Worm (Caenorhabditis elegans) whole organism, L4 larva: Measurements from ENCODE around the gene gcy-33.
A peak's percentile ranks its signal among the peaks of the same experiment; 100 is the strongest.

ENCODE experiments used
- D1046.2 ChIP-seq: fragments of 200-800 bp; sonication (Bioruptor generic); IDR thresholded peaks from 2 replicates; pipeline ENCODE4 v1.3.6; 2022; ENCODE audit warnings: missing genetic modification characterization, missing compliant biosample characterization
- F10B5.3 ChIP-seq: sonication (generic microtip); optimal IDR thresholded peaks from 2 replicates; lab custom pipeline; 2016; ENCODE audit warnings: mild to moderate bottlenecking, missing genetic modification characterization, missing compliant biosample characterization
- F37D6.2 ChIP-seq: sonication (generic microtip); optimal IDR thresholded peaks from 2 replicates; lab custom pipeline; 2016; ENCODE audit warnings: mild to moderate bottlenecking, missing genetic modification characterization, missing compliant biosample characterization
- F49E8.2 ChIP-seq: sonication (generic microtip); optimal IDR thresholded peaks from 2 replicates; lab custom pipeline; 2016; ENCODE audit warnings: missing compliant biosample characterization, mild to moderate bottlenecking, missing genetic modification characterization, borderline replicate concordance
- T20F7.1 ChIP-seq: fragments of 200-800 bp; sonication (Bioruptor generic); optimal IDR thresholded peaks from 2 replicates; lab custom pipeline; 2018; ENCODE audit warnings: mild to moderate bottlenecking, missing genetic modification characterization, missing compliant biosample characterization
- Y48G9A.11 ChIP-seq: fragments of 200-800 bp; sonication (Bioruptor generic); IDR thresholded peaks from 2 replicates; pipeline ENCODE4 v1.3.6; 2022; ENCODE audit warnings: missing genetic modification reagents, missing genetic modification characterization, missing compliant biosample characterization
- ama-1 ChIP-seq: fragments of 150-350 bp; optimal IDR thresholded peaks from 2 replicates; lab custom pipeline; 2014; ENCODE audit warnings: inconsistent platforms, mixed read lengths
- attf-4 ChIP-seq: sonication (generic microtip); optimal IDR thresholded peaks from 3 replicates; lab custom pipeline; 2017; ENCODE audit warnings: missing biosample characterization, missing genetic modification characterization
- ceh-28 ChIP-seq: fragments of 150-350 bp; optimal IDR thresholded peaks from 2 replicates; lab custom pipeline; 2014; ENCODE audit warnings: missing biosample characterization, missing genetic modification reagents, missing genetic modification characterization
- ceh-32 ChIP-seq: sonication (generic microtip); optimal IDR thresholded peaks from 2 replicates; lab custom pipeline; 2016; ENCODE audit warnings: mild to moderate bottlenecking, missing genetic modification characterization, missing compliant biosample characterization; ENCODE audit not compliant: poor library complexity
- ceh-44 ChIP-seq: fragments of 200-800 bp; sonication (Bioruptor generic); IDR thresholded peaks from 2 replicates; pipeline ENCODE4 v1.3.6; 2022; ENCODE audit warnings: missing genetic modification reagents, missing genetic modification characterization, missing compliant biosample characterization
- ceh-62 ChIP-seq: sonication (generic microtip); optimal IDR thresholded peaks from 2 replicates; lab custom pipeline; 2017; ENCODE audit warnings: missing biosample characterization, missing genetic modification characterization
- ceh-82 ChIP-seq: sonication (generic microtip); optimal IDR thresholded peaks from 2 replicates; lab custom pipeline; 2017; ENCODE audit warnings: missing biosample characterization, missing genetic modification characterization
- ces-1 ChIP-seq: fragments of 150-350 bp; sonication (generic microtip); optimal IDR thresholded peaks from 4 replicates; lab custom pipeline; 2014; ENCODE audit warnings: missing biosample characterization, missing genetic modification reagents, missing genetic modification characterization
- ctbp-1 ChIP-seq: fragments of 200-800 bp; sonication (Bioruptor generic); IDR thresholded peaks from 2 replicates; pipeline ENCODE4 v1.3.6; 2022; ENCODE audit warnings: missing genetic modification reagents, missing genetic modification characterization, missing compliant biosample characterization
- daf-19 ChIP-seq: fragments of 200-800 bp; sonication (Bioruptor generic); conservative IDR thresholded peaks from 2 replicates; pipeline ENCODE4 v1.3.6; 2022; ENCODE audit warnings: missing genetic modification characterization, missing compliant biosample characterization
- dmd-9 ChIP-seq: fragments of 200-800 bp; sonication (Bioruptor generic); IDR thresholded peaks from 2 replicates; pipeline ENCODE4 v1.3.6; 2022; ENCODE audit warnings: missing genetic modification reagents, missing genetic modification characterization, missing compliant biosample characterization
- duxl-1 ChIP-seq: sonication (generic microtip); optimal IDR thresholded peaks from 2 replicates; lab custom pipeline; 2016; ENCODE audit warnings: mild to moderate bottlenecking, missing genetic modification characterization, moderate library complexity, missing compliant biosample characterization; ENCODE audit not compliant: poor library complexity
- egl-27 ChIP-seq: sonication (generic microtip); optimal IDR thresholded peaks from 3 replicates; lab custom pipeline; 2017; ENCODE audit warnings: missing biosample characterization, missing genetic modification reagents, missing genetic modification characterization
- egl-43 ChIP-seq: fragments of 200-800 bp; sonication (Bioruptor generic); IDR thresholded peaks from 2 replicates; pipeline ENCODE4 v1.3.6; 2022; ENCODE audit warnings: missing genetic modification reagents, missing genetic modification characterization, missing compliant biosample characterization
- fos-1 ChIP-seq: fragments of 150-350 bp; optimal IDR thresholded peaks from 2 replicates; lab custom pipeline; 2014; ENCODE audit warnings: missing biosample characterization, missing genetic modification characterization
- gei-8 ChIP-seq: fragments of 200-800 bp; sonication (Bioruptor generic); optimal IDR thresholded peaks from 2 replicates; lab custom pipeline; 2018; ENCODE audit warnings: mild to moderate bottlenecking, missing genetic modification characterization, missing compliant biosample characterization
- hlh-30 ChIP-seq: sonication (generic microtip); optimal IDR thresholded peaks from 2 replicates; lab custom pipeline; 2017; ENCODE audit warnings: antibody characterized with exemption, mild to moderate bottlenecking, missing genetic modification characterization, missing compliant biosample characterization; ENCODE audit not compliant: insufficient read depth
- hmg-1.1 ChIP-seq: fragments of 200-800 bp; sonication (Bioruptor generic); IDR thresholded peaks from 2 replicates; pipeline ENCODE4 v1.3.6; 2022; ENCODE audit warnings: missing genetic modification reagents, missing genetic modification characterization, missing compliant biosample characterization
- lin-29 ChIP-seq: fragments of 200-800 bp; sonication (Bioruptor generic); IDR thresholded peaks from 2 replicates; pipeline ENCODE4 v1.3.6; 2022; ENCODE audit warnings: missing genetic modification reagents, missing genetic modification characterization, missing compliant biosample characterization
- lin-39 ChIP-seq: fragments of 150-350 bp; optimal IDR thresholded peaks from 2 replicates; lab custom pipeline; 2014; ENCODE audit warnings: missing biosample characterization, missing genetic modification reagents, missing genetic modification characterization
- lir-3 ChIP-seq: sonication (generic microtip); optimal IDR thresholded peaks from 2 replicates; lab custom pipeline; 2016; ENCODE audit warnings: mild to moderate bottlenecking, missing genetic modification characterization, missing compliant biosample characterization
- lsy-2 ChIP-seq, 2 experiments: fragments of 150-350 bp in 1 of 2; sonication (generic microtip) in 1 of 2; optimal IDR thresholded peaks; 2 replicates each; lab custom pipeline; 2014 to 2017; ENCODE audit warnings: missing biosample characterization in 2 of 2, missing genetic modification characterization in 2 of 2
- mep-1 ChIP-seq: fragments of 150-350 bp; sonication (generic microtip); optimal IDR thresholded peaks from 3 replicates; lab custom pipeline; 2014; ENCODE audit warnings: missing biosample characterization, missing genetic modification characterization
- mes-2 ChIP-seq: sonication (generic microtip); optimal IDR thresholded peaks from 2 replicates; lab custom pipeline; 2016; ENCODE audit warnings: missing genotype, mild to moderate bottlenecking, missing genetic modification characterization, missing compliant biosample characterization; ENCODE audit not compliant: poor library complexity, severe bottlenecking
- mxl-3 ChIP-seq: fragments of 200-800 bp; sonication (Bioruptor generic); optimal IDR thresholded peaks from 2 replicates; lab custom pipeline; 2018; ENCODE audit warnings: mild to moderate bottlenecking, missing genetic modification characterization, missing compliant biosample characterization
- nhr-28 ChIP-seq: fragments of 150-350 bp; optimal IDR thresholded peaks from 2 replicates; lab custom pipeline; 2014; ENCODE audit warnings: missing biosample characterization, missing genetic modification characterization
- nhr-41 ChIP-seq: fragments of 200-800 bp; sonication (Bioruptor generic); IDR thresholded peaks from 2 replicates; pipeline ENCODE4 v1.3.6; 2022; ENCODE audit warnings: missing genetic modification reagents, missing genetic modification characterization, missing compliant biosample characterization
- nhr-42 ChIP-seq: fragments of 200-800 bp; sonication (Bioruptor generic); IDR thresholded peaks from 2 replicates; pipeline ENCODE4 v1.3.6; 2022; ENCODE audit warnings: missing genetic modification characterization, missing compliant biosample characterization
- nhr-6 ChIP-seq: fragments of 150-350 bp; optimal IDR thresholded peaks from 2 replicates; lab custom pipeline; 2014; ENCODE audit warnings: missing biosample characterization, missing genetic modification characterization
- nhr-77 ChIP-seq: fragments of 150-350 bp; optimal IDR thresholded peaks from 2 replicates; lab custom pipeline; 2014; ENCODE audit warnings: missing biosample characterization, missing genetic modification characterization
- pha-4 ChIP-seq, 2 experiments: fragments of 150-350 bp in 1 of 2; fragments of 200-800 bp in 1 of 2; sonication (Bioruptor generic) in 1 of 2; IDR thresholded peaks in 1 of 2; optimal IDR thresholded peaks in 1 of 2; 2 replicates each; pipeline versions ENCODE4 v1.3.6 to Lab custom; 2014 to 2022; ENCODE audit warnings: missing genetic modification characterization in 2 of 2, missing genetic modification reagents in 2 of 2, missing biosample characterization in 1 of 2, missing compliant biosample characterization in 1 of 2
- php-3 ChIP-seq: fragments of 200-800 bp; sonication (Bioruptor generic); IDR thresholded peaks from 2 replicates; pipeline ENCODE4 v1.3.6; 2022; ENCODE audit warnings: missing genetic modification reagents, missing genetic modification characterization, missing compliant biosample characterization
- saeg-2 ChIP-seq: fragments of 200-800 bp; sonication (Bioruptor generic); IDR thresholded peaks from 2 replicates; pipeline ENCODE4 v1.3.6; 2022; ENCODE audit warnings: missing genetic modification reagents, missing genetic modification characterization, missing compliant biosample characterization
- set-16 ChIP-seq: fragments of 200-800 bp; sonication (Bioruptor generic); IDR thresholded peaks from 2 replicates; pipeline ENCODE4 v1.3.6; 2022; ENCODE audit warnings: missing genetic modification reagents, missing genetic modification characterization, missing compliant biosample characterization
- snpc-1.2 ChIP-seq: fragments of 200-800 bp; sonication (Bioruptor generic); IDR thresholded peaks from 2 replicates; pipeline ENCODE4 v1.3.6; 2022; ENCODE audit warnings: missing genetic modification reagents, missing genetic modification characterization, missing compliant biosample characterization
- snpc-4 ChIP-seq: fragments of 150-350 bp; optimal IDR thresholded peaks from 2 replicates; lab custom pipeline; 2014; ENCODE audit warnings: missing biosample characterization, missing genetic modification characterization
- tra-1 ChIP-seq: fragments of 200-800 bp; sonication (Bioruptor generic); IDR thresholded peaks from 2 replicates; pipeline ENCODE4 v1.3.6; 2022; ENCODE audit warnings: missing genetic modification reagents, missing genetic modification characterization, missing compliant biosample characterization
- unc-130 ChIP-seq: sonication (generic microtip); optimal IDR thresholded peaks from 2 replicates; lab custom pipeline; 2016; ENCODE audit warnings: missing genetic modification reagents, missing genetic modification characterization, missing compliant biosample characterization
- unc-39 ChIP-seq: sonication (generic microtip); optimal IDR thresholded peaks from 2 replicates; lab custom pipeline; 2017; ENCODE audit warnings: missing biosample characterization, missing genetic modification characterization
- zag-1 ChIP-seq: fragments of 150-350 bp; optimal IDR thresholded peaks from 2 replicates; lab custom pipeline; 2014; ENCODE audit warnings: missing biosample characterization, missing genetic modification characterization
- zfp-3 ChIP-seq: fragments of 200-800 bp; sonication (Bioruptor generic); conservative IDR thresholded peaks from 2 replicates; pipeline ENCODE4 v1.3.6; 2022; ENCODE audit warnings: missing genetic modification reagents, missing genetic modification characterization, missing compliant biosample characterization
- ztf-7 ChIP-seq: fragments of 150-350 bp; optimal IDR thresholded peaks from 2 replicates; lab custom pipeline; 2014; ENCODE audit warnings: missing biosample characterization, missing genetic modification characterization

gcy-33 gene

DNA sequence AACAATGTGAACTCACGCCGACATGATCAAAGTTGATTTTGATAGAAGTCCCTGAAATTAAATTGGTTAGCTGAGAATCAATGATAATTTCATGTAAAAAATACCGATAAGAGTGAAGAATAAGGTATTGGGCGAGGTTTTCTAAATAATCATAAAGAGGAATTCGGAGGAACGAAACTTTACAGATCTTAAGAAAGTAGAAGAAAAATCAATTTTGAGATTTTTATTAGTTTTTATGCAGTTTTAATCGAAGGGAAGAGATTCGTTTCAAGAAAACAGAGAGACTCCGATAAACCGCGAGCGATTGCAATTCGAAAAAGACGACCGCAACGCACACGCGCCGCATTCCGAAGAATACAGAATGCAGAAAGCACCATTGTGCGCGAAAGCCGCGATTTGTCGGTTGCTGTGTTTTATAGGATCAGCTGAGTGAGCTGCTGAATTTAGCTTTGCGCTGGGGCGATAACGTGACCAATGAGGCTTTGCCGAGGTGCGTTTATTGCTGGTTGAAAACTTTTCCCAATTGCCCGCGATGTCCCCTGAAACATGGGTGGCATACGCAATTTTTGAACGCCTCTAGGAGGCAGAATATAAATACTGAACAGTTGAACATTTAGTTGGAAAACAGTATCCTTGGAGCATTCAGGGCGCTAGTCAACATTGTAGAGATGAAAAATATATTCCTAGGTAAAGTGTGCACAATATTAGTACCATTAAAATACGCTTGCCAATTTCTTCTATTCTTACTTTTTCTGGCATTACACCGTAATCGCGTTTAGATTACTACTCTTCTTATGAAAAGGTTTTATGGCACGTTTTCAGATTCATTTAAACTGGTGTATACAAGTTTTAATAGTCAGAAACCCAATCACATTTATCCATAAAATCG lies 21.7 kb downstream of the gcy-33 start, which contains the start of gene snr-4:
TSS of gene snr-4 (minus strand) at position 51 of the 889 bp plus-strand sequence.
- TF ChIP-seq lsy-2 (tag; optimal IDR thresholded peaks at IDR 0.05; lab: Kevin White, UChicago) (peak; percentile 75 to 91), php-3 (peak; percentile 87), F49E8.2 (tag; lab: Kevin White, UChicago) (peak; percentile 94), D1046.2 (GFP tag; lab: Robert Waterston, UW) (peak; percentile 56; the same call in 1 of the 2 replicates), mes-2 (peak; percentile 95), T20F7.1 (GFP tag; lab: Kevin White, UChicago) (peak; percentile 79), unc-130 (GFP tag; lab: Kevin White, UChicago) (peak; percentile 92), egl-27 (tag; lab: Kevin White, UChicago) (no peak), ceh-82 (no peak), gei-8 (peak; percentile 69), fos-1 (tag; lab: Kevin White, UChicago) (no peak), ceh-44 (GFP tag; lab: Robert Waterston, UW) (peak; percentile 95), nhr-28 (peak; percentile 85), ces-1 (GFP tag; lab: Kevin White, UChicago) (no peak), ceh-32 (tag; lab: Kevin White, UChicago) (peak; percentile 21), mxl-3 (peak; percentile 84), daf-19 (GFP tag; lab: Robert Waterston, UW) (0 out of 2 replicates have a peak, but pooled peaks have one; percentile 34), zag-1 (tag; lab: Kevin White, UChicago) (peak; percentile 50), nhr-42 (peak; percentile 91), ceh-28 (no peak), attf-4 (no peak), duxl-1 (peak; percentile 78), Y48G9A.11 (GFP tag; lab: Robert Waterston, UW) (peak; percentile 82), lin-39 (tag; lab: Kevin White, UChicago) (no peak), zfp-3 (GFP tag; lab: Robert Waterston, UW) (peak; percentile 63; the same call in 1 of the 2 replicates), unc-39 (tag; lab: Kevin White, UChicago) (no peak), nhr-77 (peak; percentile 90), set-16 (GFP tag; lab: Robert Waterston, UW) (peak; percentile 71), ama-1 (lab: Kevin White, UChicago) (peak; percentile 98), hlh-30 (tag; lab: Kevin White, UChicago) (peak; percentile 94), snpc-4 (peak; percentile 97), ctbp-1 (GFP tag; lab: Robert Waterston, UW) (peak; percentile 89), tra-1 (GFP tag; lab: Robert Waterston, UW) (peak; percentile 71; the same call in 1 of the 2 replicates), egl-43 (peak; percentile 93), F37D6.2 (tag; lab: Kevin White, UChicago) (peak; percentile 85), pha-4 (GFP tag; IDR thresholded peaks at IDR 0.05; lab: Robert Waterston, UW) (peak; percentile 81), pha-4 (tag; optimal IDR thresholded peaks at IDR 0.05; lab: Kevin White, UChicago) (no peak), lin-29 (GFP tag; lab: Robert Waterston, UW) (no peak), ztf-7 (peak; percentile 72), lir-3 (tag; lab: Kevin White, UChicago) (peak; percentile 18), snpc-1.2 (GFP tag; lab: Robert Waterston, UW) (peak; percentile 83), ceh-62 (tag; lab: Kevin White, UChicago) (no peak), dmd-9 (GFP tag; lab: Robert Waterston, UW) (peak; percentile 86), F10B5.3 (tag; lab: Kevin White, UChicago) (peak; percentile 88), saeg-2 (GFP tag; lab: Robert Waterston, UW) (peak; percentile 50; the same call in 1 of the 2 replicates), mep-1 (tag; lab: Kevin White, UChicago) (peak; percentile 97), hmg-1.1 (GFP tag; lab: Robert Waterston, UW) (peak; percentile 95), nhr-6 (peak; percentile 98), nhr-41 (0 out of 2 replicates have a peak, but pooled peaks have one; percentile 8)
